Fruit fly (Drosophila melanogaster): ENCODE measurements around the gene CG5790.

Gene CG5790

DNA sequence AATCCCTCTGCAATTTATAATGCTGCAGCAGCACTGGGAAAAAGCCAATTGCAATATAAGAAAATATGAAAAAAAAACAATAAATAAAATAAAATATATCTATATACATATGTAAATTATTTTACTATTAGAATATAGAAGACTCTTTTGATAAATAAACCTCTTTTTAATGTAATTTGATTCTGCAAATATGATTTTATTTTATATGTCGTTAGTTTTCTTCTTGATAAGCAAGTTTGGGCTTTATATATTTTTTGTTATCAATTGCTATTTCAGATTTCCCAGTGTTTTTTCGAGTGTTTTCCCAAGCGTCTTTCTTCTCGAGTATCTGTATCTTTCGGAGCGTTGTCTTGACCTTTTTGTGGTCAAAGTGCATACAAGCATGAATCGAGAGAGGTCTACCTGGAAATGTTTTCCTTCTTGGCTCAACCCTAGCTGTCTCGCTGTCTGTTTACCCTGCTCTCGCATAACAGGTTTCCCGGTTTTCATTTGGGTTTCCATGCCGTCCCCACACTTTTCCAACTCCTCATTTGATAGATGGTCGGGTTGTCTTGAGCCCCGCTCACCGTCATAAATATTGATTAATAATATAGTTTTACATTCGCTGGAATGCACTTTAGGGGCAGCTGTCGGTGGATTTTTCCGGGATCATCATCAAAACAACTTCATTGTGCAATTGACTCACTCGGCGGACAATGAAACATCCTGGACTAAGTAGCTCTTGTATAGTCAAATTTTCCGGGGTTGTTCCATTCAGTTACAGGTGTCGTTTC, 10.6 kb downstream of the CG5790 start:
- TF ChIP-seq psq (GFP tag; optimal IDR thresholded peaks at IDR 0.05) (no peak), lola (GFP tag; optimal IDR thresholded peaks at IDR 0.05) (no peak), Rel (GFP tag; optimal IDR thresholded peaks at IDR 0.05) (no peak), Rel (tag; optimal IDR thresholded peaks at IDR 0.05) (no peak), sage (GFP tag; optimal IDR thresholded peaks at IDR 0.05) (no peak), Vsx2 (GFP tag; optimal IDR thresholded peaks at IDR 0.05; ENCODE audit: partially characterized antibody) (no peak), CG9705 (GFP tag; optimal IDR thresholded peaks at IDR 0.05) (no peak), Dfd (GFP tag; optimal IDR thresholded peaks at IDR 0.05) (no peak), dl (GFP tag; optimal IDR thresholded peaks at IDR 0.05; ENCODE audit: insufficient read depth in 1 of 2, partially characterized antibody in 2 of 2) (no peak), sv (GFP tag; optimal IDR thresholded peaks at IDR 0.05) (no peak), fru (GFP tag; optimal IDR thresholded peaks at IDR 0.05) (no peak), jim (GFP tag; optimal IDR thresholded peaks at IDR 0.05) (no peak), Abd-B (GFP tag; optimal IDR thresholded peaks at IDR 0.05) (no peak), Dif (GFP tag; optimal IDR thresholded peaks at IDR 0.05; ENCODE audit: partially characterized antibody) (no peak), usp (GFP tag; optimal IDR thresholded peaks at IDR 0.05) (no peak), Hnf4 (GFP tag; optimal IDR thresholded peaks at IDR 0.05) (no peak), GATAd (GFP tag; optimal IDR thresholded peaks at IDR 0.05) (no peak), Mio (GFP tag; optimal IDR thresholded peaks at IDR 0.05) (no peak), CrebA (GFP tag; optimal IDR thresholded peaks at IDR 0.05; ENCODE audit: borderline replicate concordance) (no peak), Hr83 (GFP tag; optimal IDR thresholded peaks at IDR 0.05; ENCODE audit: poor library complexity, severe bottlenecking) (no peak), brk (GFP tag; optimal IDR thresholded peaks at IDR 0.05) (no peak)

DNA sequence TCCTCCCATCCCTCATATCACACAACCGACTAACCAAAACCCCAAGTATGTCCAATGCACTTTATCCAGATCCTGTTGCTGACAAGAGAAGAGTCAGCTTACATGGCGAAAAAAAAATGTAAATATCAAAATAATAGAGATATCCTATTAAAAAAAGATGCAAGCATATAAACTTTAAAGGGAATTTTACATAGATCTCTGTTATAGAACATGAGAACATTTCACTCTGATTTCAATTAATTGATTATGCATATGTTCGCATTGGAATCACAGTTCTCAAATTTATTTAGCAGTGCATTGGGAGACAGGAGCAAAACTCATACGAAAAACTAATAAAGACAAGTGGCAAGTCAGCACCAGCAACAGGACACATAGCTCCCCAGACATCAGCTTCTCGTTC, 13.2 kb downstream of the CG5790 start:
- TF ChIP-seq Hnf4 (GFP tag; optimal IDR thresholded peaks at IDR 0.05), result no peak

DNA sequence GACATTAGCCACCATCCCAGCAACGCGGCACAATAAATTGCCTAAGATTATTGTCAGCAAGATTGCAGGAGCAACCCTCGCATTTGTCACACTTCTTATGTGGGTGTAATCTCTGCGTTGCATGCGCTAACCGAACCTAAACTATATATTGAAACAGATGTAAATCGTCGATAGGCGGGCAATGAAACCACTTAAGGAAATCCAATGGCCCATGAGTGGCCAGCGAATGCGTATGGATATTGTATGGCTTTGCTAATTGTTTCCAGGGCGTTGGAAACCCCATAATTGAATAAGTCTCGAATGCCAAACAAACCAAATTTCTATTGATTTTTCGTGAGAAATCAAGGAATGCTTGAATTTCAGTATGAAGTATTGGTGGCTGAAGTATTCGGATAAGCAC, 14.0 kb downstream of the CG5790 start:
- TF ChIP-seq CrebA (GFP tag; optimal IDR thresholded peaks at IDR 0.05; ENCODE audit: borderline replicate concordance) (no peak), Dif (GFP tag; optimal IDR thresholded peaks at IDR 0.05; ENCODE audit: partially characterized antibody) (no peak), fru (GFP tag; optimal IDR thresholded peaks at IDR 0.05) (no peak), Vsx2 (GFP tag; optimal IDR thresholded peaks at IDR 0.05; ENCODE audit: partially characterized antibody) (no peak), Rel (GFP tag; optimal IDR thresholded peaks at IDR 0.05) (no peak), Rel (tag; optimal IDR thresholded peaks at IDR 0.05) (no peak), N (GFP tag; optimal IDR thresholded peaks at IDR 0.05) (no peak), Hr83 (GFP tag; optimal IDR thresholded peaks at IDR 0.05; ENCODE audit: poor library complexity, severe bottlenecking) (no peak), br (GFP tag; optimal IDR thresholded peaks at IDR 0.05) (no peak), GATAd (GFP tag; optimal IDR thresholded peaks at IDR 0.05) (no peak), Abd-B (GFP tag; optimal IDR thresholded peaks at IDR 0.05) (no peak), dmrt93B (GFP tag; optimal IDR thresholded peaks at IDR 0.05) (no peak)

DNA sequence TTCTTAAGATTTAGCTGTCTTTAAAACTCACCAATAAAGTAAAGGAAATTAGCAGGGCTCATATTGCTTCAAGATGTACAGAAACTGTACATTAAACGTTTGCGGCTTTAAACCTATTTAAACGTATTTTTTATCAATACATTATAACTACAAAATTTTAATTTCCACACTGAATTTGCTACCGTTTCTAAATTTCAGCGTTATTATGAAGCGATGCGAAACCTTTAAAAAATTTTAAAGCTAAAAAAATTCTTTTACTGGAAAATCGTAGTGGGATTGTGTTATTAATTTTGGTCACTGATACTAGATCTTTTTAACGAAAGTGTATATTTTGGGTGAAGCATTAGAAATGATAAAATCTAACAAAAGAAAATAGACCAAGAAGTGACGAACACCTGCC, 14.7 kb downstream of the CG5790 start, which contains the start of gene CG43354:
Gene CG43354 (minus strand): TSS at position 101 of the 400 bp plus-strand sequence.
- TF ChIP-seq Abd-B (GFP tag; optimal IDR thresholded peaks at IDR 0.05) (no peak), GATAd (GFP tag; optimal IDR thresholded peaks at IDR 0.05) (no peak), CrebA (GFP tag; optimal IDR thresholded peaks at IDR 0.05; ENCODE audit: borderline replicate concordance) (no peak), Mio (GFP tag; optimal IDR thresholded peaks at IDR 0.05) (no peak), Rel (GFP tag; optimal IDR thresholded peaks at IDR 0.05) (no peak), Rel (tag; optimal IDR thresholded peaks at IDR 0.05) (no peak), lola (GFP tag; optimal IDR thresholded peaks at IDR 0.05) (no peak), Hr78 (GFP tag; optimal IDR thresholded peaks at IDR 0.05) (no peak), jim (GFP tag; optimal IDR thresholded peaks at IDR 0.05) (no peak), Dif (GFP tag; optimal IDR thresholded peaks at IDR 0.05; ENCODE audit: partially characterized antibody) (no peak), CG9705 (GFP tag; optimal IDR thresholded peaks at IDR 0.05) (no peak), Hr83 (GFP tag; optimal IDR thresholded peaks at IDR 0.05; ENCODE audit: poor library complexity, severe bottlenecking) (no peak), Myc (optimal IDR thresholded peaks at IDR 0.05) (no peak), fru (GFP tag; optimal IDR thresholded peaks at IDR 0.05) (no peak), woc (GFP tag; optimal IDR thresholded peaks at IDR 0.05) (no peak), brk (GFP tag; optimal IDR thresholded peaks at IDR 0.05) (no peak), ey (GFP tag; optimal IDR thresholded peaks at IDR 0.05) (no peak), foxo (GFP tag; optimal IDR thresholded peaks at IDR 0.05) (no peak)

DNA sequence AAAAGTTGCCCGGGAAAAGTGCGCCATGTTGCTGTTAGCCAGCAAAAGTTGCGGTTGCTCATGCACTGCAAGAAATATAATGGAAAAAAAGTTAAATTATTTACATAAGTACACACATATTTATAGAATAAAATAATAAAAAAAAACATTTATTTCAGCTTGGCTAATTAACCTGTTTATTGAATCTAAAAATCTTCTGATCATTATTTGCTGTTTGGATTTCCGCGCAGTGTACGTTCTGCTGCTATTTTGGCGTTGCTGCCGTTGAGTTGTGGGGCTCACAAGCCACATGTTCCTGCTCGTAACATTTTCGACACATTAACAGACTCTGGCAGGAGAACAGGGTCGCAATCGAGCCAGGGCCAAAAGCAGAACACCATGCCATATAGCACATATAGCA, 15.8 kb downstream of the CG5790 start:
- no peak for TF ChIP-seq dl (GFP tag; optimal IDR thresholded peaks at IDR 0.05; ENCODE audit: insufficient read depth in 1 of 2, partially characterized antibody in 2 of 2)
- TF ChIP-seq jim (GFP tag; optimal IDR thresholded peaks at IDR 0.05), result no peak
- TF ChIP-seq usp (GFP tag; optimal IDR thresholded peaks at IDR 0.05), result no peak
- no peak for TF ChIP-seq Mio (GFP tag; optimal IDR thresholded peaks at IDR 0.05)
- TF ChIP-seq sage (GFP tag; optimal IDR thresholded peaks at IDR 0.05), result peak; percentile 62
- TF ChIP-seq Abd-B (GFP tag; optimal IDR thresholded peaks at IDR 0.05), result no peak
- no peak for TF ChIP-seq Dif (GFP tag; optimal IDR thresholded peaks at IDR 0.05; ENCODE audit: partially characterized antibody)
- TF ChIP-seq brk (GFP tag; optimal IDR thresholded peaks at IDR 0.05), result peak; percentile 79
- TF ChIP-seq psq (GFP tag; optimal IDR thresholded peaks at IDR 0.05), result peak; percentile 74
- peak; percentile 27 for TF ChIP-seq CrebA (GFP tag; optimal IDR thresholded peaks at IDR 0.05; ENCODE audit: borderline replicate concordance)
- TF ChIP-seq Hr83 (GFP tag; optimal IDR thresholded peaks at IDR 0.05; ENCODE audit: poor library complexity, severe bottlenecking), result no peak
- peak; percentile 52 for TF ChIP-seq dsf (GFP tag; optimal IDR thresholded peaks at IDR 0.05; ENCODE audit: borderline replicate concordance)
- no peak for TF ChIP-seq Hr78 (GFP tag; optimal IDR thresholded peaks at IDR 0.05)
- TF ChIP-seq OdsH (GFP tag; optimal IDR thresholded peaks at IDR 0.05), result peak; percentile 82
- TF ChIP-seq pan (optimal IDR thresholded peaks at IDR 0.05), result no peak
- TF ChIP-seq N (GFP tag; optimal IDR thresholded peaks at IDR 0.05), result no peak
- TF ChIP-seq CG32264 (GFP tag; optimal IDR thresholded peaks at IDR 0.05), result no peak
- peak; percentile 57 for TF ChIP-seq ey (GFP tag; optimal IDR thresholded peaks at IDR 0.05)
- peak; percentile 89 for TF ChIP-seq HLH106 (tag; optimal IDR thresholded peaks at IDR 0.05)
- peak; percentile 63 for TF ChIP-seq dmrt93B (GFP tag; optimal IDR thresholded peaks at IDR 0.05)
- TF ChIP-seq Hnf4 (GFP tag; optimal IDR thresholded peaks at IDR 0.05), result peak; percentile 81
- peak; percentile 80 for TF ChIP-seq fru (GFP tag; optimal IDR thresholded peaks at IDR 0.05)
- no peak for TF ChIP-seq Dfd (GFP tag; optimal IDR thresholded peaks at IDR 0.05)
- no peak for TF ChIP-seq Myc (optimal IDR thresholded peaks at IDR 0.05)
- TF ChIP-seq foxo (GFP tag; optimal IDR thresholded peaks at IDR 0.05), result peak in 1 of 2 experiments; percentile 90

Data from whole organism, wandering third instar larva.